Fruit fly (Drosophila melanogaster) whole organism, wandering third instar larva: ENCODE results near the gene Aldh.

Source experiments
- Hnf4 ChIP-seq: fragments of 200-800 bp; sonication (Bioruptor generic); optimal IDR thresholded peaks from 2 replicates; lab custom pipeline; 2016; ENCODE audit warnings: missing biosample characterization, mild to moderate bottlenecking, missing genetic modification characterization
- Hr78 ChIP-seq: fragments of >200 bp; optimal IDR thresholded peaks from 2 replicates; lab custom pipeline; 2017; ENCODE audit warnings: missing biosample characterization, missing genetic modification characterization
- OdsH ChIP-seq: fragments of 200-800 bp; sonication (Bioruptor generic); optimal IDR thresholded peaks from 2 replicates; lab custom pipeline; 2016; ENCODE audit warnings: missing biosample characterization, mild to moderate bottlenecking, missing genetic modification characterization
- Sp1 ChIP-seq: fragments of 200-800 bp; sonication (Bioruptor generic); optimal IDR thresholded peaks from 3 replicates; lab custom pipeline; 2019; ENCODE audit warnings: missing biosample characterization, mild to moderate bottlenecking, missing genetic modification characterization, moderate library complexity
- br ChIP-seq: fragments of 200-800 bp; sonication (Bioruptor generic); optimal IDR thresholded peaks from 2 replicates; lab custom pipeline; 2016; ENCODE audit warnings: missing biosample characterization, missing genetic modification characterization
- fru ChIP-seq: fragments of 200-800 bp; sonication (Bioruptor generic); optimal IDR thresholded peaks from 3 replicates; lab custom pipeline; 2016; ENCODE audit warnings: missing biosample characterization, mild to moderate bottlenecking, missing genetic modification characterization
- pan ChIP-seq: fragments of >200 bp; optimal IDR thresholded peaks from 2 replicates; lab custom pipeline; 2017
- sage ChIP-seq: fragments of 200-800 bp; sonication (Bioruptor generic); optimal IDR thresholded peaks from 2 replicates; lab custom pipeline; 2016; ENCODE audit warnings: missing biosample characterization, mild to moderate bottlenecking, missing genetic modification characterization
- tai ChIP-seq: sonication (Bioruptor generic); optimal IDR thresholded peaks from 2 replicates; lab custom pipeline; 2016; ENCODE audit warnings: missing biosample characterization, missing genetic modification characterization
- usp ChIP-seq: fragments of >200 bp; optimal IDR thresholded peaks from 2 replicates; lab custom pipeline; 2017; ENCODE audit warnings: missing biosample characterization, missing genetic modification characterization

- TF ChIP-seq br (GFP tag; lab: Kevin White, UChicago) (no peak), usp (GFP tag; lab: Kevin White, UChicago) (no peak), Hr78 (GFP tag; lab: Kevin White, UChicago) (no peak), tai (GFP tag; lab: Kevin White, UChicago) (no peak), pan (no peak), OdsH (GFP tag; lab: Kevin White, UChicago) (no peak), Sp1 (GFP tag; lab: Kevin White, UChicago) (no peak), sage (GFP tag; lab: Kevin White, UChicago) (no peak), fru (GFP tag; lab: Kevin White, UChicago) (no peak), Hnf4 (GFP tag; lab: Kevin White, UChicago) (no peak)
These were observed 49.3 kb downstream of the Aldh start, which contains the start of gene RpS28-like for dm6 chr2L:9436504-9436903.
